Fruit fly (Drosophila melanogaster) whole organism, embryonic: Measurements from ENCODE around the gene RpS20.
A peak's percentile ranks its signal among the peaks of the same experiment; 100 is the strongest.

Experiments used
- BtbVII ChIP-seq: fragments of 200-800 bp; sonication (Bioruptor generic); optimal IDR thresholded peaks from 3 replicates; lab custom pipeline; 2017; ENCODE audit warnings: missing biosample characterization, mild to moderate bottlenecking, missing genetic modification characterization
- CG10543 ChIP-seq: fragments of 200-800 bp; sonication (Bioruptor generic); optimal IDR thresholded peaks from 3 replicates; lab custom pipeline; 2017; ENCODE audit warnings: missing biosample characterization, mild to moderate bottlenecking, missing genetic modification characterization, moderate library complexity
- CG11696 ChIP-seq: fragments of 200-800 bp; sonication (Bioruptor generic); IDR thresholded peaks from 2 replicates; pipeline ENCODE4 v1.3.6; 2022; ENCODE audit warnings: missing biosample characterization, missing genetic modification characterization
- CG12155 ChIP-seq: fragments of 200-800 bp; sonication (Bioruptor generic); optimal IDR thresholded peaks from 3 replicates; lab custom pipeline; 2016; ENCODE audit warnings: missing biosample characterization, missing genetic modification characterization
- CG13287 ChIP-seq: fragments of 200-800 bp; sonication (Bioruptor generic); IDR thresholded peaks from 2 replicates; pipeline ENCODE4 v1.3.6; 2022; ENCODE audit warnings: missing biosample characterization, missing genetic modification characterization; ENCODE audit not compliant: partially characterized antibody
- CG13894 ChIP-seq: fragments of 200-800 bp; sonication (Bioruptor generic); optimal IDR thresholded peaks from 3 replicates; lab custom pipeline; 2018; ENCODE audit warnings: missing biosample characterization, mild to moderate bottlenecking, missing genetic modification characterization, moderate library complexity
- CG1647 ChIP-seq: fragments of 200-800 bp; sonication (Bioruptor generic); optimal IDR thresholded peaks from 3 replicates; lab custom pipeline; 2016; ENCODE audit warnings: missing biosample characterization, missing genetic modification characterization
- CG17186 ChIP-seq: fragments of 200-800 bp; sonication (Bioruptor generic); optimal IDR thresholded peaks from 3 replicates; lab custom pipeline; 2017; ENCODE audit warnings: missing biosample characterization, missing genetic modification reagents, missing genetic modification characterization
- CG17361 ChIP-seq: fragments of 200-800 bp; sonication (Bioruptor generic); IDR thresholded peaks from 3 replicates; pipeline ENCODE4 v1.3.6; 2022; ENCODE audit warnings: missing biosample characterization, missing genetic modification characterization
- CG17829 ChIP-seq: fragments of 200-800 bp; optimal IDR thresholded peaks from 2 replicates; lab custom pipeline; 2019; ENCODE audit warnings: missing biosample characterization, mild to moderate bottlenecking, missing genetic modification characterization, moderate library complexity
- CG30020 ChIP-seq: fragments of 200-800 bp; optimal IDR thresholded peaks from 2 replicates; lab custom pipeline; 2019; ENCODE audit warnings: missing biosample characterization, mild to moderate bottlenecking, missing genetic modification characterization, moderate library complexity
- CG31365 ChIP-seq: fragments of 200-800 bp; sonication (Bioruptor generic); optimal IDR thresholded peaks from 2 replicates; lab custom pipeline; 2018; ENCODE audit warnings: missing biosample characterization, mild to moderate bottlenecking, missing genetic modification characterization
- CG3995 ChIP-seq: fragments of 200-800 bp; sonication (Bioruptor generic); optimal IDR thresholded peaks from 3 replicates; lab custom pipeline; 2016; ENCODE audit warnings: missing biosample characterization, missing genetic modification characterization
- CG5245 ChIP-seq: fragments of 200-800 bp; sonication (Bioruptor generic); optimal IDR thresholded peaks from 3 replicates; lab custom pipeline; 2016; ENCODE audit warnings: missing biosample characterization, missing genetic modification characterization
- CG6813 ChIP-seq: fragments of 200-800 bp; sonication (Bioruptor generic); optimal IDR thresholded peaks from 2 replicates; lab custom pipeline; 2017; ENCODE audit warnings: missing biosample characterization, missing genetic modification characterization, mild to moderate bottlenecking, moderate library complexity, missing genetic modification reagents
- CG7839 ChIP-seq: fragments of 200-800 bp; sonication (Bioruptor generic); optimal IDR thresholded peaks from 3 replicates; lab custom pipeline; 2018; ENCODE audit warnings: missing biosample characterization, mild to moderate bottlenecking, missing genetic modification characterization, moderate library complexity
- Chrac-16 ChIP-seq: fragments of 200-800 bp; sonication (Bioruptor generic); optimal IDR thresholded peaks from 3 replicates; lab custom pipeline; 2016; ENCODE audit warnings: missing biosample characterization, missing genetic modification characterization
- Deaf1 ChIP-seq: fragments of 200-800 bp; optimal IDR thresholded peaks from 3 replicates; lab custom pipeline; 2019; ENCODE audit warnings: missing biosample characterization, mild to moderate bottlenecking, missing genetic modification characterization, moderate library complexity
- Dip3 ChIP-seq: fragments of 200-800 bp; sonication (Bioruptor generic); optimal IDR thresholded peaks from 3 replicates; lab custom pipeline; 2016; ENCODE audit warnings: missing biosample characterization, missing genetic modification characterization
- Dll ChIP-seq: fragments of 200-800 bp; sonication (Bioruptor generic); IDR thresholded peaks from 4 replicates; pipeline ENCODE4 v1.3.6; 2022; ENCODE audit warnings: missing biosample characterization, missing genetic modification characterization; ENCODE audit not compliant: partially characterized antibody
- ERR ChIP-seq: fragments of 200-800 bp; sonication (Bioruptor generic); optimal IDR thresholded peaks from 2 replicates; lab custom pipeline; 2016; ENCODE audit warnings: missing biosample characterization, missing genetic modification characterization
- Ets97D ChIP-seq: fragments of 200-800 bp; sonication (Bioruptor generic); optimal IDR thresholded peaks from 3 replicates; lab custom pipeline; 2016; ENCODE audit warnings: missing biosample characterization, missing genetic modification characterization
- GATAe ChIP-seq: fragments of 200-800 bp; sonication (Bioruptor generic); conservative IDR thresholded peaks from 2 replicates; pipeline ENCODE4 v1.3.6; 2022; ENCODE audit warnings: missing biosample characterization, missing genetic modification characterization
- Gug ChIP-seq: fragments of 200-800 bp; sonication (Bioruptor generic); IDR thresholded peaks from 4 replicates; pipeline ENCODE4 v1.3.6; 2022; ENCODE audit warnings: missing biosample characterization, missing genetic modification characterization
- H2.0 ChIP-seq: fragments of 200-800 bp; sonication (Bioruptor generic); IDR thresholded peaks from 2 replicates; pipeline ENCODE4 v1.3.6; 2022; ENCODE audit warnings: missing biosample characterization, missing genetic modification characterization
- HLH3B ChIP-seq: fragments of 200-800 bp; sonication (Bioruptor generic); IDR thresholded peaks from 2 replicates; pipeline ENCODE4 v1.3.6; 2022; ENCODE audit warnings: missing biosample characterization, missing genetic modification characterization
- HLH54F ChIP-seq: fragments of 200-800 bp; sonication (Bioruptor generic); optimal IDR thresholded peaks from 3 replicates; lab custom pipeline; 2016; ENCODE audit warnings: missing biosample characterization, missing genetic modification characterization
- Hand ChIP-seq: fragments of 200-800 bp; sonication (Bioruptor generic); optimal IDR thresholded peaks from 2 replicates; lab custom pipeline; 2017; ENCODE audit warnings: mild to moderate bottlenecking, missing biosample characterization, missing genetic modification reagents, missing genetic modification characterization
- Hmx ChIP-seq: fragments of 200-800 bp; sonication (Bioruptor generic); optimal IDR thresholded peaks from 2 replicates; lab custom pipeline; 2016; ENCODE audit warnings: missing biosample characterization, missing genetic modification characterization
- Mad ChIP-seq: fragments of 200-800 bp; sonication (Bioruptor generic); optimal IDR thresholded peaks from 2 replicates; lab custom pipeline; 2016; ENCODE audit warnings: missing biosample characterization, missing genetic modification characterization
- Max ChIP-seq: fragments of 200-800 bp; sonication (Bioruptor generic); optimal IDR thresholded peaks from 2 replicates; lab custom pipeline; 2016; ENCODE audit warnings: missing biosample characterization, mild to moderate bottlenecking, missing genetic modification characterization
- Oaz ChIP-seq: fragments of 200-800 bp; sonication (Bioruptor generic); IDR thresholded peaks from 2 replicates; pipeline ENCODE4 v1.3.6; 2022; ENCODE audit warnings: missing biosample characterization, missing genetic modification characterization
- Spps ChIP-seq: fragments of 200-800 bp; sonication (Bioruptor generic); optimal IDR thresholded peaks from 2 replicates; lab custom pipeline; 2018; ENCODE audit warnings: missing biosample characterization, mild to moderate bottlenecking, missing genetic modification characterization
- Ssrp ChIP-seq: fragments of 200-800 bp; sonication (Bioruptor generic); optimal IDR thresholded peaks from 2 replicates; lab custom pipeline; 2018; ENCODE audit warnings: missing biosample characterization, mild to moderate bottlenecking, missing genetic modification characterization, moderate library complexity
- bowl ChIP-seq: fragments of 200-800 bp; sonication (Bioruptor generic); IDR thresholded peaks from 2 replicates; pipeline ENCODE4 v1.3.6; 2022; ENCODE audit warnings: missing biosample characterization, missing genetic modification characterization
- ci ChIP-seq: fragments of 200-800 bp; sonication (Bioruptor generic); IDR thresholded peaks from 3 replicates; pipeline ENCODE4 v1.3.6; 2022; ENCODE audit warnings: missing biosample characterization, missing genetic modification characterization
- dmrt99B ChIP-seq: fragments of 200-800 bp; sonication (Bioruptor generic); optimal IDR thresholded peaks from 2 replicates; lab custom pipeline; 2018; ENCODE audit warnings: missing biosample characterization, mild to moderate bottlenecking, missing genetic modification characterization, moderate library complexity
- fd96Cb ChIP-seq: fragments of 200-800 bp; sonication (Bioruptor generic); optimal IDR thresholded peaks from 2 replicates; lab custom pipeline; 2018; ENCODE audit warnings: missing biosample characterization, mild to moderate bottlenecking, missing genetic modification characterization, moderate library complexity
- ftz-f1 ChIP-seq: fragments of 200-800 bp; sonication (Bioruptor generic); optimal IDR thresholded peaks from 2 replicates; lab custom pipeline; 2016; ENCODE audit warnings: missing biosample characterization, missing genetic modification characterization
- jigr1 ChIP-seq: fragments of 200-800 bp; sonication (Bioruptor generic); IDR thresholded peaks from 3 replicates; pipeline ENCODE4 v1.3.6; 2022; ENCODE audit warnings: missing biosample characterization, missing genetic modification characterization
- jing ChIP-seq: fragments of 200-800 bp; sonication (Bioruptor generic); optimal IDR thresholded peaks from 2 replicates; lab custom pipeline; 2018; ENCODE audit warnings: missing biosample characterization, mild to moderate bottlenecking, missing genetic modification characterization
- nerfin-2 ChIP-seq: fragments of 200-800 bp; sonication (Bioruptor generic); IDR thresholded peaks from 2 replicates; pipeline ENCODE4 v1.3.6; 2022; ENCODE audit warnings: missing biosample characterization, missing genetic modification characterization; ENCODE audit not compliant: partially characterized antibody
- peb ChIP-seq: fragments of 200-800 bp; sonication (Bioruptor generic); IDR thresholded peaks from 2 replicates; pipeline ENCODE4 v1.3.6; 2022; ENCODE audit warnings: missing biosample characterization, missing genetic modification characterization
- pnt ChIP-seq: fragments of 200-800 bp; sonication (Bioruptor generic); optimal IDR thresholded peaks from 3 replicates; lab custom pipeline; 2016; ENCODE audit warnings: missing biosample characterization, missing genetic modification characterization
- rib ChIP-seq: fragments of 200-800 bp; sonication (Bioruptor generic); IDR thresholded peaks from 2 replicates; pipeline ENCODE4 v1.3.6; 2022; ENCODE audit warnings: missing biosample characterization, missing genetic modification characterization
- slou ChIP-seq: fragments of 200-800 bp; sonication (Bioruptor generic); optimal IDR thresholded peaks from 3 replicates; lab custom pipeline; 2016; ENCODE audit warnings: missing biosample characterization, missing genetic modification characterization
- sob ChIP-seq: fragments of 200-800 bp; sonication (Bioruptor generic); IDR thresholded peaks from 2 replicates; pipeline ENCODE4 v1.3.6; 2022; ENCODE audit warnings: missing biosample characterization, missing genetic modification characterization
- sug ChIP-seq: fragments of 200-800 bp; optimal IDR thresholded peaks from 2 replicates; lab custom pipeline; 2019; ENCODE audit warnings: missing biosample characterization, mild to moderate bottlenecking, missing genetic modification characterization, moderate library complexity
- tgo ChIP-seq: fragments of 200-800 bp; sonication (Bioruptor generic); IDR thresholded peaks from 3 replicates; pipeline ENCODE4 v1.3.6; 2022; ENCODE audit warnings: missing biosample characterization, missing genetic modification characterization
- tup ChIP-seq: fragments of 200-800 bp; sonication (Bioruptor generic); optimal IDR thresholded peaks from 2 replicates; lab custom pipeline; 2016; ENCODE audit warnings: missing biosample characterization, mild to moderate bottlenecking, missing genetic modification characterization, moderate library complexity

Gene RpS20

DNA sequence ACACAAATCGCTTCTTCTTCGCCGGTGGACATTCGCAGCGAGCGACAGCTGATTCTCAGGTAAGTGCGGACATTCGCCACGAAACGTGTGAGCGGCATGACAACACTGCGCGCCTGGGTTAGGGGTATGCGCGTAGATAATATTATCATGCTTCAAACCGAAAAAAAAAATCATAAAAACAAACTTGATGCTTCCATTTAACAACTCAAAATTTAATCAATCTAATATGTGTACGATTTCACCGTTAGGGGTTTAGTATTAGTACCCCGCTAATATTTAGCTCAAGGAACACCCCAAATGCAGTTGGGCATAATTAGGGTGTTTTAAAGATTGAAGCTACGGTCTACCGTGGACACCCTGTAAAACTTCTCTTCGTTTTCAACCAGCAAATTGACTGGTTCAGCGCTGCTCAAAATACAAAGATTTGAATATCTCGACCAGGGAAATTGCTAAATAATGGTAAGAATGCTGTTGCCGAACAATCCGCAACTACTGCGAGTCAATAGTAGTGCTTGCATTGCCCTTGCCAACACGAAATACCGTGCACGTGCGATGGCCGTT, at the start of gene RpS20, which contains the start of gene CG17271:
Gene RpS20 (plus strand): TSS at position 367 of the 561 bp plus-strand sequence.
Gene CG17271 (minus strand): TSS at position 34 of the 561 bp plus-strand sequence.
- TF ChIP-seq Hand (GFP tag; lab: Kevin White, UChicago) (peak; percentile 59), jing (GFP tag; lab: Kevin White, UChicago) (no peak), Deaf1 (tag; lab: Kevin White, UChicago) (peak; percentile 56), jigr1 (GFP tag; lab: Robert Waterston, UW) (0 out of 3 replicates have a peak, but pooled peaks have one; percentile 41), HLH3B (GFP tag; lab: Robert Waterston, UW) (peak; percentile 83), sob (peak; percentile 92), CG13287 (peak; percentile 36), Hmx (GFP tag; lab: Kevin White, UChicago) (peak; percentile 75), Dip3 (GFP tag; lab: Kevin White, UChicago) (peak; percentile 95), slou (peak; percentile 80), ftz-f1 (GFP tag; lab: Kevin White, UChicago) (peak; percentile 78), GATAe (GFP tag; lab: Robert Waterston, UW) (peak; percentile 73), CG17186 (peak; percentile 91), bowl (peak; percentile 73), tup (GFP tag; lab: Kevin White, UChicago) (peak; percentile 94), CG6813 (GFP tag; lab: Kevin White, UChicago) (peak; percentile 52), CG17829 (peak; percentile 88), CG31365 (tag; lab: Kevin White, UChicago) (peak; percentile 52), sug (peak; percentile 90), HLH54F (GFP tag; lab: Kevin White, UChicago) (peak; percentile 95), CG5245 (GFP tag; lab: Kevin White, UChicago) (peak; percentile 80), Spps (tag; lab: Kevin White, UChicago) (peak; percentile 70), ci (GFP tag; lab: Robert Waterston, UW) (peak; percentile 89), Ets97D (peak; percentile 96), rib (GFP tag; lab: Robert Waterston, UW) (peak; percentile 71; the same call in 1 of the 2 replicates), H2.0 (peak; percentile 81), CG11696 (GFP tag; lab: Robert Waterston, UW) (peak; percentile 67; the same call in 1 of the 2 replicates), Oaz (GFP tag; lab: Robert Waterston, UW) (peak; percentile 82), peb (GFP tag; lab: Robert Waterston, UW) (peak; percentile 78), CG7839 (tag; lab: Kevin White, UChicago) (peak; percentile 86), tgo (GFP tag; lab: Robert Waterston, UW) (peak; percentile 87), Dll (no peak), dmrt99B (tag; lab: Kevin White, UChicago) (peak; percentile 81), nerfin-2 (GFP tag; lab: Robert Waterston, UW) (no peak), ERR (GFP tag; lab: Kevin White, UChicago) (peak; percentile 91), CG12155 (peak; percentile 88), Gug (GFP tag; lab: Robert Waterston, UW) (peak; percentile 91), Ssrp (tag; lab: Kevin White, UChicago) (peak; percentile 83), BtbVII (GFP tag; lab: Kevin White, UChicago) (peak; percentile 76), CG13894 (tag; lab: Kevin White, UChicago) (peak; percentile 85), Max (GFP tag; lab: Kevin White, UChicago) (peak; percentile 89), CG10543 (peak; percentile 93), fd96Cb (tag; lab: Kevin White, UChicago) (peak; percentile 76), CG17361 (GFP tag; lab: Robert Waterston, UW) (peak; percentile 90), CG1647 (GFP tag; lab: Kevin White, UChicago) (peak; percentile 90), Chrac-16 (peak; percentile 93), CG3995 (GFP tag; lab: Kevin White, UChicago) (peak; percentile 64), CG30020 (tag; lab: Kevin White, UChicago) (peak; percentile 85), pnt (GFP tag; lab: Kevin White, UChicago) (peak; percentile 94), Mad (GFP tag; lab: Kevin White, UChicago) (peak; percentile 94)
